Worm (Caenorhabditis elegans) whole organism, early embryonic: ENCODE measurements around the gene C05C10.3.

Experiments
- B0310.2 ChIP-seq: sonication (generic microtip); optimal IDR thresholded peaks from 2 replicates; lab custom pipeline; 2016; ENCODE audit warnings: mild to moderate bottlenecking, missing genetic modification characterization, missing compliant biosample characterization
- ama-1 ChIP-seq: fragments of 150-350 bp; optimal IDR thresholded peaks from 2 replicates; lab custom pipeline; 2014
- ceh-13 ChIP-seq: fragments of 200-800 bp; sonication (Bioruptor generic); optimal IDR thresholded peaks from 2 replicates; lab custom pipeline; 2018; ENCODE audit warnings: mild to moderate bottlenecking, missing genetic modification characterization, missing compliant biosample characterization
- ets-7 ChIP-seq: sonication (generic microtip); optimal IDR thresholded peaks from 2 replicates; lab custom pipeline; 2016; ENCODE audit warnings: missing genotype, missing genetic modification characterization, missing compliant biosample characterization
- flt-1 ChIP-seq: fragments of 200-800 bp; sonication (Bioruptor generic); IDR thresholded peaks from 2 replicates; pipeline ENCODE4 v1.3.6; 2022; ENCODE audit warnings: missing genetic modification characterization, missing compliant biosample characterization
- hmbx-1 ChIP-seq: sonication (generic microtip); optimal IDR thresholded peaks from 2 replicates; lab custom pipeline; 2016; ENCODE audit warnings: mild to moderate bottlenecking, missing genetic modification characterization, missing compliant biosample characterization
- hmg-4 ChIP-seq: fragments of 200-800 bp; sonication (Bioruptor generic); optimal IDR thresholded peaks from 2 replicates; lab custom pipeline; 2018; ENCODE audit warnings: mild to moderate bottlenecking, missing genetic modification characterization, missing compliant biosample characterization
- hnd-1 ChIP-seq: sonication (generic microtip); optimal IDR thresholded peaks from 2 replicates; lab custom pipeline; 2016; ENCODE audit warnings: missing genetic modification characterization, missing compliant biosample characterization
- scrt-1 ChIP-seq: fragments of 200-800 bp; sonication (Bioruptor generic); IDR thresholded peaks from 2 replicates; pipeline ENCODE4 v1.3.6; 2022; ENCODE audit warnings: missing genetic modification characterization, missing compliant biosample characterization
- sea-1 ChIP-seq: fragments of 200-800 bp; sonication (Bioruptor generic); conservative IDR thresholded peaks from 2 replicates; pipeline ENCODE4 v1.3.6; 2022; ENCODE audit warnings: missing genetic modification characterization, missing compliant biosample characterization
- tbx-11 ChIP-seq: fragments of 200-800 bp; sonication (Bioruptor generic); IDR thresholded peaks from 2 replicates; pipeline ENCODE4 v1.3.6; 2022; ENCODE audit warnings: missing genetic modification characterization, missing compliant biosample characterization
- tbx-37 ChIP-seq: fragments of 200-800 bp; sonication (Bioruptor generic); conservative IDR thresholded peaks from 2 replicates; pipeline ENCODE4 v1.3.6; 2022; ENCODE audit warnings: missing genetic modification reagents, missing genetic modification characterization, missing compliant biosample characterization
- tra-4 ChIP-seq: sonication (generic microtip); optimal IDR thresholded peaks from 2 replicates; lab custom pipeline; 2017; ENCODE audit warnings: missing genetic modification characterization, missing compliant biosample characterization

DNA sequence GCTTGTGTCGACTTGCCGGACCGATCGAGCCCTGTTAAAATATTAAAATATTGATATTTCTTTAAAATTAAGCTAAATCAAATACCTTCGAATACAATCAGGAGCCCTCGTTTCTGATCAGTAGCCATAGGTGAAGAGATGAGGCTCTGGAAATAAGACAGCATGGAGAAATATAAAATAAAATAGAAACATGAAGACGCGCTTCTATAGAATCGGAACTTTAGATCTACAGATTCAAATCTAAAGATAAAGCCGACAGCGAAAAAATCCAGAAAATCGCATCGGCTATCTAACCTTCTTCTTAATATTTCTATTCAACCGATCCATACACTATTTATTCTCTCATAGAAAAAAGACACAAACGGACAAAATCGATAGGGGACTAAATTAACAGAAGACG, 30.3 kb upstream of the C05C10.3 start, which contains the start of gene dtmk-1:
- TF ChIP-seq tbx-11 (GFP tag; lab: Robert Waterston, UW) = no peak
- no peak for TF ChIP-seq tra-4 (tag; lab: Kevin White, UChicago)
- no peak for TF ChIP-seq hnd-1 (tag; lab: Kevin White, UChicago)
- no peak for TF ChIP-seq ama-1 (lab: Kevin White, UChicago)
- no peak for TF ChIP-seq B0310.2 (tag; lab: Kevin White, UChicago)
- TF ChIP-seq ets-7 = no peak
- TF ChIP-seq hmg-4 = no peak
- TF ChIP-seq tbx-37 (GFP tag; lab: Robert Waterston, UW) = no peak
- TF ChIP-seq ceh-13 (GFP tag; lab: Kevin White, UChicago) = no peak
- no peak for TF ChIP-seq sea-1 (GFP tag; lab: Robert Waterston, UW)
- TF ChIP-seq scrt-1 (GFP tag; lab: Robert Waterston, UW) = no peak
- TF ChIP-seq flt-1 (GFP tag; lab: Robert Waterston, UW) = no peak
- no peak for TF ChIP-seq hmbx-1
